Worm (Caenorhabditis elegans): ENCODE measurements around the gene T03F7.5.

DNA sequence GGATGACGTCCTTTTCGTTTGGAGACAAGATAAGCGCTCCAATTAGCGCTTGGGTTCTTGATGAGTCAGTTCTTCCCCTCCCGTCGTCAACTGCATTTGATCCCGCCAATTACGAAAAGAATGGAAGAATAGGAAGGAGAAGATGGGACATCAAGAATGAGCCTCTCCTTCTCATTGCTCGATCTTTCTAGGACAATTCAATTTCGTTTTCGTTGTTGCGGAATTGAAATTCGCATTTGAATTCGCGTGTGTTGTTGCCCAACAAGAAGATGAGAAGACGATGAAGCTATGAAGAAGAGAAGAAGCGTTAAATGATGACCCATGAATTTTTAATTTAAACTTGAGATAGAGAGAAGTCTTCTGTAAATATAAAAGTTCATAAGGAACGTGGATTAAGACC lies 38.3 kb upstream of the T03F7.5 start:
- TF ChIP-seq unc-62 (GFP tag; optimal IDR thresholded peaks at IDR 0.05) (no peak), lsy-12 (tag; optimal IDR thresholded peaks at IDR 0.05) (no peak), skn-1 (tag; optimal IDR thresholded peaks at IDR 0.05) (no peak), nhr-12 (tag; optimal IDR thresholded peaks at IDR 0.05) (no peak), elt-2 (tag; optimal IDR thresholded peaks at IDR 0.05) (no peak), unc-39 (tag; optimal IDR thresholded peaks at IDR 0.05) (no peak), ceh-82 (tag; optimal IDR thresholded peaks at IDR 0.05) (no peak), snpc-4 (tag; optimal IDR thresholded peaks at IDR 0.05) (no peak), nhr-25 (tag; optimal IDR thresholded peaks at IDR 0.05) (no peak), sea-2 (GFP tag; optimal IDR thresholded peaks at IDR 0.05) (no peak)
